Fruit fly (Drosophila melanogaster) whole organism, embryonic: Measurements from ENCODE around the gene slam.

Source experiments
- CG10431 ChIP-seq: fragments of 200-800 bp; sonication (Bioruptor generic); optimal IDR thresholded peaks from 3 replicates; lab custom pipeline; 2018; ENCODE audit warnings: missing biosample characterization, mild to moderate bottlenecking, missing genetic modification characterization
- CG10959 ChIP-seq: fragments of 200-800 bp; sonication (Bioruptor generic); IDR thresholded peaks from 2 replicates; pipeline ENCODE4 v1.3.6; 2022; ENCODE audit warnings: missing biosample characterization, missing genetic modification characterization
- bab2 ChIP-seq: fragments of 200-800 bp; sonication (Bioruptor generic); optimal IDR thresholded peaks from 2 replicates; lab custom pipeline; 2016; ENCODE audit warnings: missing biosample characterization, missing genetic modification characterization
- gem ChIP-seq: fragments of 200-800 bp; sonication (Bioruptor generic); optimal IDR thresholded peaks from 2 replicates; lab custom pipeline; 2019; ENCODE audit warnings: missing biosample characterization, mild to moderate bottlenecking, missing genetic modification characterization, moderate library complexity
- psq ChIP-seq: fragments of 200-800 bp; sonication (Bioruptor generic); optimal IDR thresholded peaks from 2 replicates; lab custom pipeline; 2017; ENCODE audit warnings: missing biosample characterization, missing genetic modification characterization
- sc ChIP-seq, 3 experiments: fragments of >200 bp in 2 of 3; fragments of 200-800 bp in 1 of 3; sonication (Bioruptor generic) in 1 of 3; optimal IDR thresholded peaks; 2 replicates in 2 of 3; 3 replicates in 1 of 3; lab custom pipeline; 2017; ENCODE audit warnings: mild to moderate bottlenecking in 1 of 3, missing biosample characterization in 1 of 3, missing genetic modification characterization in 1 of 3, missing genetic modification reagents in 1 of 3
- zfh2 ChIP-seq: fragments of 200-800 bp; sonication (Bioruptor generic); optimal IDR thresholded peaks from 2 replicates; lab custom pipeline; 2016; ENCODE audit warnings: missing biosample characterization, missing genetic modification characterization

- TF ChIP-seq CG10959 (GFP tag; lab: Robert Waterston, UW) (no peak), psq (GFP tag; lab: Kevin White, UChicago) (no peak), CG10431 (GFP tag; lab: Kevin White, UChicago) (no peak), sc (optimal IDR thresholded peaks at IDR 0.05; lab: Kevin White, UChicago) (no peak), sc (GFP tag; optimal IDR thresholded peaks at IDR 0.05; lab: Kevin White, UChicago) (no peak), bab2 (GFP tag; lab: Kevin White, UChicago) (no peak), gem (no peak), zfh2 (no peak)
These were observed 14.9 kb downstream of the slam start for dm6 chr2L:6387068-6387467.
